Worm (Caenorhabditis elegans): ENCODE results near the gene let-418.

DNA sequence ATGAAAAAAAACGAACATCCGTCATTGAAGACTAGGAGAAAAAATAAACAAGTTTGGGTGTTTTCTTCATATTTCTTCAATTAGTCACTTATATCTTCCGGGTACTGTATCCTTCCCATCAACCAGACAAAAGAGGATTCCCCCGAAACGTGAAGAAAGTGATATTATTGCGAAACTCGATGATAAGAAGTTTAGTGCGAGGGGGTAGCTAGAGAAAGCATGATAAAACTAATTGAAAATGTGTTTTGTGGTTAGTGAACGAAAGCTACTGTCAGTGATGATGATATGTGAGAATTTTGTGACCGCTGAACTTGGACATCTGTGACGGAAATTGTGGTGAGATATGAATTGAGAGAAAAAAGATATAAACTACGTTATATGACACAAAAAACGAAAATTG is 3.7 kb upstream of the let-418 start:
- TF ChIP-seq blmp-1 (tag; optimal IDR thresholded peaks at IDR 0.05; ENCODE audit: insufficient read depth) (peak; percentile 91), sma-3 (GFP tag; optimal IDR thresholded peaks at IDR 0.05) (peak; percentile 90), ceh-82 (tag; optimal IDR thresholded peaks at IDR 0.05) (no peak), elt-3 (tag; optimal IDR thresholded peaks at IDR 0.05) (no peak), ceh-16 (tag; optimal IDR thresholded peaks at IDR 0.05) (no peak)

Data from whole organism, L2 larva.